Fruit fly (Drosophila melanogaster) S2 (cell line): Measurements from ENCODE around the gene CG33721.
"Not testable (repeated sequence)": the region's sequence is repeated elsewhere in the genome, so short reads cannot be mapped to it uniquely, and the experiment has no call there.

Experiments
- CG8478 ChIP-seq: fragments of >200 bp; optimal IDR thresholded peaks from 2 replicates; lab custom pipeline; 2018
- CTCF ChIP-seq, 2 experiments: fragments of >200 bp; optimal IDR thresholded peaks; 2 replicates each; lab custom pipeline; 2018

Gene CG33721

dm6 chr3R:22330512-22331119 is at the start of gene CG33721:
TSS of gene CG33721 (plus strand) at chr3R:22331069.
- TF ChIP-seq CG8478 (lab: Kevin White, UChicago) (no peak), CTCF (optimal IDR thresholded peaks at IDR 0.05; lab: Kevin White, UChicago) (no peak)

DNA sequence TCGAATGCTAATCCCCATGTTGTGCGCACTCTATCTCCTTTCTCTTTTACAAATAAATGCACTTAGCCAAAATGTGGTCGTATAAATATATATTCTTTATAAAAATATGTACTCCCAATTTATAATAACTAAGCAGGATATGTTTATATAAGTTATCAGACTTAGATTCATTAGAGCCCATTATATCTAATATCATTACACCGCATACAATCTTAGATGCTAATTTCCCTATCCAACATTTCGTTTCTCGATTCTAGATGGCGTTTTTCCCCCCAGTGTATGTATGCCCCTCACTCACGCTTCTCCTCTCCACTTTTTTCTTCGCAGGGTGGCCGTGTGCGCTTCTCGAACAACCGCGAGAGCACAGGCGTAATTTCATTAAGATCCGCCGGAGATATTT is 43.4 kb upstream of the CG33721 start:
- TF ChIP-seq CG8478 (lab: Kevin White, UChicago) = no peak
- no peak for TF ChIP-seq CTCF (optimal IDR thresholded peaks at IDR 0.05; lab: Kevin White, UChicago)

dm6 chr3R:22288305-22288704 is 42.6 kb upstream of the CG33721 start:
- no peak for TF ChIP-seq CTCF (optimal IDR thresholded peaks at IDR 0.05; lab: Kevin White, UChicago)
- TF ChIP-seq CG8478 (lab: Kevin White, UChicago) = no peak

DNA sequence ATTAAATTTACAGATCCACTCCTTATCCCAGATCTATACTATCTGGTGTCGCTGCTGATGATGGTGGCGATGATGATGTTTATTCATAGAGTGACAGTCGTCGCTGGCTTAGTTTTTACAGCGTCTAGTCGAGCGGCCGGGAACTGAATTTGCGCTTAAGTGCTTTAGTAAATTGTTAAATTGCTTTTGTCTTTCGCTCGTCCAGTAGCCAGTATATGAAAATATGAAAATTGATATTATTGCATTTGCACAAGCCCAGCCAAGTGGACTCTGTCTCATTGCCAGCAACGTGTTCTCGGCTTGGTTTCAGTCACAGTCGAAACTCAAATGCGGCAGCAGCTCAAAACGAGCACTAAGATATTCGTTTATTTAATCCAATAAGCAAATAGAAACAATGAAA is 32.4 kb upstream of the CG33721 start, which contains the start of gene CG7084:
Gene CG7084 (plus strand): TSS at position 301 of the 400 bp plus-strand sequence.
- not testable (repeated sequence) for TF ChIP-seq CTCF (optimal IDR thresholded peaks at IDR 0.05; lab: Kevin White, UChicago); CG8478 (lab: Kevin White, UChicago)

DNA sequence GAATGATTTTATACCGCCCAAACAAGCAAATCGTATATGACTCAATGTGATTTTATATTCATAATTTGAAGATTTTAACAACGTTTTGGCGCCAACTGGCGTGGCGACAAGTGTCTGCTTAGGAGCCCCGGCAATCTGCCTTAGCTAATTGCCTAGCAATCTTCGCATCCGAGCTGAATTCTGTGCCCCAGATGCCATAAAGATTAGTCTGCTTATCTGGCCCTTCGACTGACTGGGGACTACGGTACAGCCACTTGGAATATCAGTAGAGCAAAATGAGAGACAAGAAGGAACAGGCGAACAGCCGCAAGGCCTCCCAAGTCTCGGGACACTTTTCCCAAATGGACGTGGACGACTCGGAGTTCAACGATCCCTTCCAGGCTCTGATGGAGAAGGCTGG is 30.8 kb upstream of the CG33721 start:
- no peak for TF ChIP-seq CTCF (optimal IDR thresholded peaks at IDR 0.05; lab: Kevin White, UChicago)
- no peak for TF ChIP-seq CG8478 (lab: Kevin White, UChicago)

DNA sequence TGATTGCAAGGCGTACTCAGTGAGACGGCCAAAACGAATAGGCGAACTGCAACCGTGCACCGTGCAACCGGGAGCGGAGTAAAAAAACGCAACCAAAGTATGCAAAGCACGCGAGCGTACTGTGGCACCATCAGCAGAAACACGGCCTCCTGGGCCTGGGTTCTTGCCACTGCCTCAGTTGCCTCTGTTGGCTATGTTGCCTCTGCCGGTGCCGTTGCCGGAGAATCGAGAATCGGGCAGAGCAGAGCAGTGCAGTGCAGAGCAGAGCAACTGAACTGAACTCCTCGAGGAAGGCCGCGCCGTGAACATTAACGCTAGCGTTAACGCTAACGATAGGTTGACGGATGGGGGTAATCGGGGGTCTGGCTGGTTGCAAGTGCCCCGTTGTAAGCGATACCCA is 6.9 kb upstream of the CG33721 start, which contains the start of gene CG34377:
Gene CG34377 (minus strand): TSS at position 101 of the 400 bp plus-strand sequence.
- TF ChIP-seq CG8478 (lab: Kevin White, UChicago) (no peak), CTCF (optimal IDR thresholded peaks at IDR 0.05; lab: Kevin White, UChicago) (no peak)

DNA sequence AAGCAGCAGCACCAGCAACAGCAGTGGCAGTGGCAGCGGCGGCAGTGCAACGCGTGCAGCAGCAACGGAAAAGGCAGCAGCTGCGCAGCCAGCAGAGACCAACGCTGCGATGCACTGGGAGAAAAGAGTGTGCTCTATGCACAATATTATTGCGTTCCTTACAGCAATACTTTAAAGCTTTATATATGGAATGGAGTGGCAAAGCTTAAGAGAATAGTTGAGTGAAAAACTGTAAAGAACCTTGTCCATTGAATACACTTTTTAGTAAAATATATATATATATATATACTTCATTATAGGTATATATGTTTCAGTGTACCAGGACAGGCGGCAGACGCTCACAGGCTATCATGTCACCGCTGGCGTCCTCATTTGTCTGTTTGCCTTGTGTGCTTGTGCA is 6.1 kb upstream of the CG33721 start:
- TF ChIP-seq CTCF (optimal IDR thresholded peaks at IDR 0.05; lab: Kevin White, UChicago) (no peak), CG8478 (lab: Kevin White, UChicago) (no peak)

DNA sequence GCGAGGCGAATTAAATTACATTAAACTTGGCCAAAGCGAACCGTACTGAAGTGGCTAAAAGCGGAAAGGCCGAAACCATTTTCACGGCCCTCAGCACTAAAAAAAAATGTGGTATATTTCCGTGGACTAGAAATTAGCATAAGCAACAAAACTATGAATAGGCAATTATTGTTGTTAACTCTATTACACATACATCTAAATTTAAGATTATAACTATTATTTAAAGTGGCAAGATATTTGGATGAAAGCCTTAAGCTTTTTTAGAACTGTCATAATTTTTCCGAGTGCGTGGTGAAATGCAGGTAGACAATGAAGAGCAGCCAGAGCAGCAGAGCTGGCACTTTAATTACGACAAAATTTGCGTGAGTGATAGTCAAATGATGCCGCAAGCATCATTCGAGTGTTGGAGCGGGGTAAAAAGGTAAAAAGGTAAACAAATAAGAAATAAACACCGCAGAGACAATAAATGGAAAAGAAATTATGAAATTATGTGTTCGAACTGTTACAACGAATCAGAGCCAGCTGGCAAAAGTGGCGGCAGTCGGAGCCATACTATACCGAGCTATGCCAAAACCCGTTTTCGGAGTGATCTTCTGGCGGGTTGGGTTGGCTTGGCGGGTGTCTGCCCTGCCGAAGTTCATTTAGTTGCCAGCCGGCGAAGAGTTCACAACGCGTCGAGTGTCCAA is 2.1 kb upstream of the CG33721 start, which contains the start of gene CG7080:
Gene CG7080 (plus strand): TSS at position 636 of the 686 bp plus-strand sequence.
- TF ChIP-seq CG8478 (lab: Kevin White, UChicago) = no peak
- TF ChIP-seq CTCF (optimal IDR thresholded peaks at IDR 0.05; lab: Kevin White, UChicago) = no peak

- no peak for TF ChIP-seq CTCF (optimal IDR thresholded peaks at IDR 0.05; lab: Kevin White, UChicago)
- TF ChIP-seq CG8478 (lab: Kevin White, UChicago) = no peak
Observed at dm6 chr3R:22331691-22332090, 822 bp downstream of the CG33721 start, which contains the start of gene CG13862. TSS of gene CG13862 (plus strand) at chr3R:22331991.

DNA sequence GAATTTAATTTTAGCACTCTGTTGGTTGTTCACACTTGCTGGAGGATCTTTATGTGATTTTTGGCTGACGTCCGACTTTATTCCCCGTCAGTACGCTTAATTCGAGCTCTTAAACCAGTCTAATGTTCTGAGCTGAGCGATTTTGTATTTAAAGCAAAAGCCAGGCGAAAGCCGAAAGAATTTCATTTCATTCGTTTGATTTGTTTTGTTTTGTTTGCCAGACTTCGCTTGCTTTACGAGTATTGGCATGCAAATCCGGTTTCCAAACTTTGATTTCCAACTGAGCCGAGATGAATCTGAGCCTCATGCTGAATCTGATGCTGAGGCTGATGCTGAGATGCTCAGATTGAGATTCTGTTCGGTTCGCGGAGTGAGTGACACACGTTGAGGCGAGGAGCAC is 3.2 kb downstream of the CG33721 start, which contains the start of gene CG5391:
Gene CG5391 (minus strand): TSS at position 101 of the 400 bp plus-strand sequence.
- TF ChIP-seq CTCF (optimal IDR thresholded peaks at IDR 0.05; lab: Kevin White, UChicago) = no peak
- no peak for TF ChIP-seq CG8478 (lab: Kevin White, UChicago)

DNA sequence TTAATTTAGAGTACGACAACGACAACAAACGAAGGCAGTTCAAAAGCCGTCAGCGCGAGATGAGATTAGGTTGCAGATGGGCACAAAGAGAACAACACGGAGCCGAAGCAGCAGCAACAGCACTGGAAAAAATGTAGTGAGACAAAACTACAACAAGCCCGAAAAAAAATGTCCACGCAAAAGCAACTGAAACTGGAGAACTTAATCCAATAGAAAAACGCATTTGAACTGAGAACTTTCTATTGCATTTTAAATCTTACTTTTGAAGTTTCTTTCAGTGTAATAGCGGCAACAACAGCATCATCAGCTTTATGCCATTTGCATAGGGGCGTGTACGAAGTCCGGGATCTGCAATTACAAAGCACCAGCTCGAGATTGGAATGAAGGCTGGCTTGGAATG is 8.6 kb downstream of the CG33721 start:
- no peak for TF ChIP-seq CTCF (optimal IDR thresholded peaks at IDR 0.05; lab: Kevin White, UChicago)
- TF ChIP-seq CG8478 (lab: Kevin White, UChicago) = no peak

dm6 chr3R:22340207-22340606 is 9.3 kb downstream of the CG33721 start, which contains the start of gene CG5388:
TSS of gene CG5388 (minus strand) at chr3R:22340307.
- TF ChIP-seq CG8478 (lab: Kevin White, UChicago) (no peak), CTCF (optimal IDR thresholded peaks at IDR 0.05; lab: Kevin White, UChicago) (no peak)

DNA sequence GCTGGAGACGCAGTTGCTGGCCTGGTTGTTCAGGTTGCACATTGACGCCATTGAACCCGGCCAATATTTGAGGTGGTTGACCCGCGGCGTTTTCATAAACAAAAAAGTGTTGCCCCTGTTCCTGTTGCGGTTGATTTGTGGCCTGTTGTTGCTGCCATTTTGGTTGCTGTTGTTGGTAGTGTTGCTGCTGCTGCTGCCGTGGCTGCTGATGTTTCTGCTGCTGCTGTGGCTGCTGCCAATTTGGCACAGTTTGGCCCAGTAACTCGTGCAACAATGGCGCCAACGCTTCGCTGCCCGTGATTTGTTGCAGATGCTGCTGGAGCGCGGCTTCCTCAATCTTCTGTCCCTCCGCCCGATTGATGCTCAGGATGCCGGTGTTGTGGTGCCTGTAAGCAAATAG is 10.8 kb downstream of the CG33721 start:
- TF ChIP-seq CTCF (optimal IDR thresholded peaks at IDR 0.05; lab: Kevin White, UChicago) = no peak
- no peak for TF ChIP-seq CG8478 (lab: Kevin White, UChicago)

dm6 chr3R:22342151-22342550 is 11.3 kb downstream of the CG33721 start, which contains the start of gene CG5386:
TSS of gene CG5386 (minus strand) at chr3R:22342251.
- TF ChIP-seq CG8478 (lab: Kevin White, UChicago) (no peak), CTCF (optimal IDR thresholded peaks at IDR 0.05; lab: Kevin White, UChicago) (no peak)

DNA sequence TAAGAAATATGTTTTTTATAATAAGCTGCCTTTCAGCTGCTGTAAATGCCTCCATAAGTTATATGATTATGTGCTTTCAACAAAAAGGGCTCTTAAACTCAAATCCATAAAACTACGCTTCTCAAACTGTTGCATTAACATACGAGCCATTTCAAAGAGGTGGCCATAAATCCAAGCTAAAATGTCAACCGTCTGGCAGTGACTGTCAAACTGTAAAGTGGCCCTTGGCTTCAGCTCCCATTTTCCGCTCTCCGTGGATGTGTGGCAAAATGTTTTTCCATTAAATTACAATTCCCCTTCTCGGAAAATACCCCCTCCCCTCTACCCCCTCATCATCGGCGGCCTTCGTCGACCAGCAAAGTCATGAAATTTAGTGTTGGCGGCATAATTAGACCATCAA is 11.8 kb downstream of the CG33721 start:
- TF ChIP-seq CTCF (optimal IDR thresholded peaks at IDR 0.05; lab: Kevin White, UChicago) = no peak
- TF ChIP-seq CG8478 (lab: Kevin White, UChicago) = no peak
